Worm (Caenorhabditis elegans): Measurements from ENCODE around the gene cyp-33D3.

Gene cyp-33D3

DNA sequence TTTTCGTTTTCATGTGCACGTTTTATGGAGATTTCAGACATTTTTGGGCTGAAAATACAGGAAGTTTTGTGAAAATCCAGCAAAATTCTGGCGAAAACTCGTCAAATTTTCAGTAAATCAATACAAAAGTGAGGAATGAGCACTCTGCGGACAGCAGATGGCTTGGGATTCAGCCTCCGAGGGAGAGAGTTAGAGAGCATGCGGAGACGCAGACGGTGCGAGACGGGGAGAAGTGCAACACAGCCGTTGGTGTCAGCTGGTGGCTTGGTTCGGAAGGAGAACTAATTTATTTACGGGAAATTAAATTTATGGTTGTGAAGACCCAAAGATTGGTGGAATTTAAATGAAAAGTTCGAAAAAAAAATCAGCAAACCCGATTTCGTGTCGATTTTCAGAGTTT, 28.4 kb downstream of the cyp-33D3 start, which contains the start of gene C54E10.6:
Gene C54E10.6 (minus strand): TSS at position 109 of the 400 bp plus-strand sequence.
- TF ChIP-seq ces-1 (GFP tag; optimal IDR thresholded peaks at IDR 0.05) (peak; percentile 16), hmg-1.1 (GFP tag; IDR thresholded peaks at IDR 0.05) (peak; percentile 57; the same call in 1 of the 2 replicates), hlh-30 (tag; optimal IDR thresholded peaks at IDR 0.05; ENCODE audit: insufficient read depth) (peak; percentile 18), nhr-77 (tag; optimal IDR thresholded peaks at IDR 0.05) (no peak), mes-2 (tag; optimal IDR thresholded peaks at IDR 0.05; ENCODE audit: poor library complexity, severe bottlenecking) (no peak), hlh-11 (tag; optimal IDR thresholded peaks at IDR 0.05) (peak; percentile 4)

DNA sequence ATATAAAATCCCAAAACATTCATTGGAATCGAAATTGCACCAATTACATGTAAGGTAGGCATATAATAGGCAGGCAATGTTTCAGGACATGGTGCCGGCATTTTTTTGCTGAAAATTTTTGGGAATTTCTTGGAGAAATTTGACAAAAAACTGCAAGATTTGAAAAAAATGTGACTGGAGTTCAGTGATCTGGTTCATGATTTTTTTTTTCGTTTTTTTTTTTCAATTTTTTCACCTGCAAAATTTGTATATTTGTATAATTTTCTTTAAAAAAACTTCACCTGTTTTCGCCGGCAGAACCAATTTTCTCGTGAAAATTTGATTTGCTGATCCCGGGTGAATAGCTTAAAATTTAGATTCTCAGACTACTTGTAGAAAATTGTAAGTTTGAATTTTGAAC, 30.6 kb downstream of the cyp-33D3 start, which contains the start of gene sri-10:
Gene sri-10 (minus strand): TSS at position 101 of the 400 bp plus-strand sequence.
- TF ChIP-seq nhr-111 (GFP tag; optimal IDR thresholded peaks at IDR 0.05) (no peak), lin-39 (tag; optimal IDR thresholded peaks at IDR 0.05) (no peak), lir-3 (tag; optimal IDR thresholded peaks at IDR 0.05) (no peak), set-16 (GFP tag; IDR thresholded peaks at IDR 0.05) (no peak), hif-1 (tag; optimal IDR thresholded peaks at IDR 0.05) (no peak), dve-1 (tag; optimal IDR thresholded peaks at IDR 0.05; ENCODE audit: insufficient read depth) (no peak)

DNA sequence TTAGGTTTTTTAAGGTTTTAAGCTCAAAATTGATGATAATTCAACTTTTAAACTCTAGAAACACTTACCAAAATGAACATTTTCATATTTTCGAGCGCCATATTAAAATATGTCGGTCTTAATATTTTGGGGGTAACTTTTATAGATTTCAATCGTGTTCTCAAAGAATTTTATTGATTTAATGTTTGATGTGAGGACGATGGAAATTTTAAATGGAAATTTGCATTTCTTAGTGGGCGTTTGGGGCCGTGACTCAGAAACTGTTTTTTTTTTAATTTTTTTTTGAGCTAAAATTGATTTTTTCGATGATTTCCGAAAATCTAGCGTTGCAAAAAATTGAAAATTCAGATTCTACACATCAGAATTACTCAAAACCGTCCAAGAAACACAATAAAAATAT, 33.8 kb downstream of the cyp-33D3 start, which contains the start of gene C54E10.10:
Gene C54E10.10 (minus strand): TSS at position 101 of the 400 bp plus-strand sequence.
- TF ChIP-seq vab-7 (GFP tag; IDR thresholded peaks at IDR 0.05) (no peak), dve-1 (tag; optimal IDR thresholded peaks at IDR 0.05; ENCODE audit: insufficient read depth) (no peak), nhr-11 (tag; optimal IDR thresholded peaks at IDR 0.05) (no peak), hlh-30 (tag; optimal IDR thresholded peaks at IDR 0.05; ENCODE audit: insufficient read depth) (no peak), jun-1 (tag; optimal IDR thresholded peaks at IDR 0.05) (no peak), ZK337.2 (GFP tag; IDR thresholded peaks at IDR 0.05) (no peak), daf-19 (GFP tag; conservative IDR thresholded peaks at IDR 0.05) (no peak), lin-15B (tag; optimal IDR thresholded peaks at IDR 0.05) (no peak), madf-9 (GFP tag; conservative IDR thresholded peaks at IDR 0.05) (no peak)

DNA sequence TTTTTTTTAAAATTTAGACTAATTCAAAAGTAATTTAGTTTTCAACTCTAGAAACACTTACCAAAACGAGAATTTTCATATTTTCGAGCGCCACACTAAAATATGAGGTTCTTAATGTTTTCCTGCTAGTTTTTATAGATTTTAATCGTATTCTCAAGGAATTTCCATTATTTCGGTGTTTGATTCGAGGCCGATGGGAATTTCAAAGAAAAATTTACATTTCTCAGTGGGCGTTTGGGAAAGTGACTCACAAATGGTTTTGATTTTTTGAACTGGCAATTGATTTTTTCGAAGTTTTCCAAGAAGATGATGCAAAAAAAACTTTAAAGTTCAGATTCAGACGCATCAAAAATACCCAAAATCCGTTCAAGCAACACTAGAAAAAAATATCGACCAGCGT, 34.9 kb downstream of the cyp-33D3 start, which contains the start of gene C54E10.11:
Gene C54E10.11 (minus strand): TSS at position 101 of the 400 bp plus-strand sequence.
- TF ChIP-seq sdz-12 (GFP tag; optimal IDR thresholded peaks at IDR 0.05) = no peak
- TF ChIP-seq jun-1 (tag; optimal IDR thresholded peaks at IDR 0.05) = no peak
- TF ChIP-seq D1046.2 (GFP tag; IDR thresholded peaks at IDR 0.05) = no peak
- no peak for TF ChIP-seq ceh-20 (GFP tag; IDR thresholded peaks at IDR 0.05)
- no peak for TF ChIP-seq skn-1 (tag; optimal IDR thresholded peaks at IDR 0.05)

DNA sequence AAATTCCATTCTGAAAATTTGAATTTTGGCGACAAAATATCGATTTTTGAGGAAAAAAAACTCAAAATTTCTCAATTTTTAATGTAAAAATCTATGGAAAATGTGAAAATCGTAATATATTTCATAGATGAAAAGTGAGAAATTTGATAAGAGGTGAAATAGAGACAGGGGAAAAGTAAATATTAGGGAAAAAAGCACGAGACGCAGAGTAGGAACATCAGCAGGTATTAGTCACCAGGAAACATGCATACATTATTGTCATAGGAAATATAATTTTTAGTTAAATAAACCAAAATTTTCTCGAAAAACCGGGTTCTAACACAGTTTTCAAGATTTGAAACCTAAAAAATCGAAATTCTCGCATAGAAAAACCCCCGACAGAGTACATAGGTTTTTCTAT, 36.2 kb downstream of the cyp-33D3 start, which contains the start of gene nhr-170:
Gene nhr-170 (minus strand): TSS at position 16 of the 400 bp plus-strand sequence.
- TF ChIP-seq daf-16 (GFP tag; optimal IDR thresholded peaks at IDR 0.05) = no peak
- TF ChIP-seq daf-16 (tag; optimal IDR thresholded peaks at IDR 0.05) = peak; percentile 24
- TF ChIP-seq daf-19 (GFP tag; conservative IDR thresholded peaks at IDR 0.05) = no peak
- peak; percentile 21 for TF ChIP-seq aha-1 (tag)
- peak; percentile 50 for TF ChIP-seq hlh-30 (tag; optimal IDR thresholded peaks at IDR 0.05; ENCODE audit: insufficient read depth)

DNA sequence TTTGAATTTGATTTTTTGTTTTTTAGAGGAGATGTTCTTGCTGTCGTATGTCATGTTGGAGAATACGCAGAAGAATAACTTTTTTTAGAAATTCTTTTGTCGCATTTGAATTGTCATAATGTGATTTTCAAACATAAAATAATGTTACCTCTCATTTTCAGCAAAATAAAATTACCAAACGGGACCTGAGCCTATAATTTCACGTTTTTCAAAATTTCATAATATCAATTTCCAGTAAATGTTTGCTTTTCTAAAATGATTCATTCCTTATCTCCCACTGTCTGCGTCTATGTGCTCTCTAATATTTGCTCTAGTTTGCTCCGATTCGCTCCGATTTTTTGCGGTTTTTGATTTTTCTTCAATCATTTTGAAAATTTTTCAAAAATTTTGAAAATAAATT, 46.4 kb downstream of the cyp-33D3 start, which contains the start of gene nhr-231:
Gene nhr-231 (plus strand): TSS at position 301 of the 400 bp plus-strand sequence.
- TF ChIP-seq madf-9 (GFP tag; conservative IDR thresholded peaks at IDR 0.05) = no peak
- no peak for TF ChIP-seq ctbp-1 (GFP tag; IDR thresholded peaks at IDR 0.05)
- TF ChIP-seq nhr-25 (tag; optimal IDR thresholded peaks at IDR 0.05; ENCODE audit: borderline replicate concordance, insufficient read depth) = no peak
- TF ChIP-seq aha-1 (tag) = peak; percentile 4
- TF ChIP-seq mes-2 (tag; optimal IDR thresholded peaks at IDR 0.05; ENCODE audit: poor library complexity, severe bottlenecking) = no peak
